Fruit fly (Drosophila melanogaster) whole organism, embryonic: ENCODE data around the gene Sec63.

ENCODE experiments used
- CG10321 ChIP-seq: fragments of 200-800 bp; sonication (Bioruptor generic); IDR thresholded peaks from 2 replicates; pipeline ENCODE4 v1.3.6; 2022; ENCODE audit warnings: missing biosample characterization, missing genetic modification characterization
- CG12155 ChIP-seq: fragments of 200-800 bp; sonication (Bioruptor generic); optimal IDR thresholded peaks from 3 replicates; lab custom pipeline; 2016; ENCODE audit warnings: missing biosample characterization, missing genetic modification characterization
- CG14710 ChIP-seq: fragments of 200-800 bp; sonication (Bioruptor generic); optimal IDR thresholded peaks from 3 replicates; lab custom pipeline; 2019; ENCODE audit warnings: missing biosample characterization, mild to moderate bottlenecking, missing genetic modification characterization, moderate library complexity
- CG14965 ChIP-seq: fragments of 200-800 bp; sonication (Bioruptor generic); optimal IDR thresholded peaks from 2 replicates; lab custom pipeline; 2016; ENCODE audit warnings: missing biosample characterization, missing genetic modification characterization, borderline replicate concordance
- CG15514 ChIP-seq: fragments of 200-800 bp; sonication (Bioruptor generic); optimal IDR thresholded peaks from 3 replicates; lab custom pipeline; 2017; ENCODE audit warnings: missing biosample characterization, missing genetic modification characterization, mild to moderate bottlenecking, moderate library complexity, missing genetic modification reagents
- CG16815 ChIP-seq: fragments of 200-800 bp; sonication (Bioruptor generic); optimal IDR thresholded peaks from 3 replicates; lab custom pipeline; 2017; ENCODE audit warnings: missing biosample characterization, mild to moderate bottlenecking, missing genetic modification characterization
- CG17361 ChIP-seq: fragments of 200-800 bp; sonication (Bioruptor generic); IDR thresholded peaks from 3 replicates; pipeline ENCODE4 v1.3.6; 2022; ENCODE audit warnings: missing biosample characterization, missing genetic modification characterization
- CG18599 ChIP-seq: fragments of 200-800 bp; sonication (Bioruptor generic); optimal IDR thresholded peaks from 3 replicates; lab custom pipeline; 2017; ENCODE audit warnings: missing biosample characterization, missing genetic modification characterization, mild to moderate bottlenecking, moderate library complexity, missing genetic modification reagents
- CG30020 ChIP-seq: fragments of 200-800 bp; optimal IDR thresholded peaks from 2 replicates; lab custom pipeline; 2019; ENCODE audit warnings: missing biosample characterization, mild to moderate bottlenecking, missing genetic modification characterization, moderate library complexity
- CG3065 ChIP-seq: fragments of 200-800 bp; sonication (Bioruptor generic); optimal IDR thresholded peaks from 2 replicates; lab custom pipeline; 2016; ENCODE audit warnings: missing biosample characterization, missing genetic modification characterization
- CG34422 ChIP-seq: fragments of 200-800 bp; sonication (Bioruptor generic); IDR thresholded peaks from 3 replicates; pipeline ENCODE4 v1.3.6; 2022; ENCODE audit warnings: missing biosample characterization, missing genetic modification characterization
- CG3995 ChIP-seq: fragments of 200-800 bp; sonication (Bioruptor generic); optimal IDR thresholded peaks from 3 replicates; lab custom pipeline; 2016; ENCODE audit warnings: missing biosample characterization, missing genetic modification characterization
- CG4360 ChIP-seq: fragments of 200-800 bp; sonication (Bioruptor generic); IDR thresholded peaks from 2 replicates; pipeline ENCODE4 v1.3.6; 2022; ENCODE audit warnings: missing biosample characterization, missing genetic modification characterization
- CG4617 ChIP-seq: fragments of 200-800 bp; sonication (Bioruptor generic); optimal IDR thresholded peaks from 3 replicates; lab custom pipeline; 2016; ENCODE audit warnings: missing biosample characterization, missing genetic modification characterization, borderline replicate concordance
- CG4730 ChIP-seq: fragments of 200-800 bp; sonication (Bioruptor generic); IDR thresholded peaks from 2 replicates; pipeline ENCODE4 v1.3.6; 2022; ENCODE audit warnings: missing biosample characterization, missing genetic modification characterization
- CG4854 ChIP-seq: fragments of 200-800 bp; sonication (Bioruptor generic); optimal IDR thresholded peaks from 2 replicates; lab custom pipeline; 2016; ENCODE audit warnings: missing biosample characterization, missing genetic modification characterization, inconsistent platforms
- CG7556 ChIP-seq: fragments of 200-800 bp; sonication (Bioruptor generic); optimal IDR thresholded peaks from 2 replicates; lab custom pipeline; 2017; ENCODE audit warnings: missing biosample characterization, mild to moderate bottlenecking, missing genetic modification characterization
- CG8089 ChIP-seq: fragments of 200-800 bp; sonication (Bioruptor generic); optimal IDR thresholded peaks from 3 replicates; lab custom pipeline; 2016; ENCODE audit warnings: missing biosample characterization, missing genetic modification characterization
- CG8944 ChIP-seq: fragments of 200-800 bp; sonication (Bioruptor generic); optimal IDR thresholded peaks from 3 replicates; lab custom pipeline; 2016; ENCODE audit warnings: missing biosample characterization, missing genetic modification characterization
- CG9797 ChIP-seq: fragments of 200-800 bp; sonication (Bioruptor generic); optimal IDR thresholded peaks from 3 replicates; lab custom pipeline; 2018; ENCODE audit warnings: missing biosample characterization, mild to moderate bottlenecking, missing genetic modification characterization
- CTCF ChIP-seq: fragments of 200-800 bp; sonication (Bioruptor generic); optimal IDR thresholded peaks from 2 replicates; lab custom pipeline; 2017; ENCODE audit warnings: missing biosample characterization, mild to moderate bottlenecking, missing genetic modification characterization, moderate library complexity
- E2f1 ChIP-seq: fragments of 200-800 bp; sonication (Bioruptor generic); IDR thresholded peaks from 2 replicates; pipeline ENCODE4 v1.3.6; 2022; ENCODE audit warnings: missing biosample characterization, missing genetic modification characterization
- HLHmδ ChIP-seq: fragments of 200-800 bp; sonication (Bioruptor generic); optimal IDR thresholded peaks from 2 replicates; lab custom pipeline; 2018; ENCODE audit warnings: missing biosample characterization, mild to moderate bottlenecking, missing genetic modification characterization, moderate library complexity
- MESR4 ChIP-seq: fragments of 200-800 bp; sonication (Bioruptor generic); optimal IDR thresholded peaks from 2 replicates; lab custom pipeline; 2018; ENCODE audit warnings: missing biosample characterization, mild to moderate bottlenecking, missing genetic modification characterization, moderate library complexity
- Max ChIP-seq: fragments of 200-800 bp; sonication (Bioruptor generic); optimal IDR thresholded peaks from 2 replicates; lab custom pipeline; 2016; ENCODE audit warnings: missing biosample characterization, mild to moderate bottlenecking, missing genetic modification characterization
- Med ChIP-seq: fragments of 200-800 bp; sonication (Bioruptor generic); peaks from one replicate; lab custom pipeline; 2016; ENCODE audit warnings: missing biosample characterization, missing genetic modification characterization, mild to moderate bottlenecking, inconsistent platforms, moderate library complexity
- Meics ChIP-seq: fragments of 200-800 bp; sonication (Bioruptor generic); optimal IDR thresholded peaks from 2 replicates; lab custom pipeline; 2017; ENCODE audit warnings: missing biosample characterization, mild to moderate bottlenecking, missing genetic modification characterization
- Myb ChIP-seq: fragments of 200-800 bp; sonication (Bioruptor generic); optimal IDR thresholded peaks from 2 replicates; lab custom pipeline; 2016; ENCODE audit warnings: missing biosample characterization, missing genetic modification characterization
- NK7.1 ChIP-seq: fragments of 200-800 bp; sonication (Bioruptor generic); optimal IDR thresholded peaks from 3 replicates; lab custom pipeline; 2016; ENCODE audit warnings: missing biosample characterization, missing genetic modification characterization
- Side ChIP-seq: fragments of 200-800 bp; sonication (Bioruptor generic); optimal IDR thresholded peaks from 2 replicates; lab custom pipeline; 2016; ENCODE audit warnings: missing biosample characterization, missing genetic modification characterization
- Stat92E ChIP-seq, 3 experiments: fragments of >200 bp in 2 of 3; fragments of 200-800 bp in 1 of 3; sonication (Bioruptor generic) in 1 of 3; optimal IDR thresholded peaks; 2 replicates each; lab custom pipeline; 2017 to 2019; ENCODE audit warnings: missing biosample characterization in 3 of 3, missing genetic modification characterization in 3 of 3, mild to moderate bottlenecking in 1 of 3, moderate library complexity in 1 of 3
- ap ChIP-seq: fragments of 200-800 bp; sonication (Bioruptor generic); IDR thresholded peaks from 2 replicates; pipeline ENCODE4 v1.3.6; 2022; ENCODE audit warnings: missing biosample characterization, missing genetic modification characterization
- bcd ChIP-seq: fragments of 200-800 bp; sonication (Bioruptor generic); optimal IDR thresholded peaks from 2 replicates; lab custom pipeline; 2017; ENCODE audit warnings: missing biosample characterization, mild to moderate bottlenecking, missing genetic modification characterization
- cad ChIP-seq: fragments of >200 bp; optimal IDR thresholded peaks from 2 replicates; lab custom pipeline; 2017; ENCODE audit warnings: missing biosample characterization, missing genetic modification characterization
- en ChIP-seq: fragments of 200-800 bp; sonication (Bioruptor generic); optimal IDR thresholded peaks from 2 replicates; lab custom pipeline; 2016; ENCODE audit warnings: missing biosample characterization, missing genetic modification characterization
- gfzf ChIP-seq: fragments of 200-800 bp; sonication (Bioruptor generic); optimal IDR thresholded peaks from 2 replicates; lab custom pipeline; 2016; ENCODE audit warnings: missing biosample characterization, mild to moderate bottlenecking, missing genetic modification characterization, moderate library complexity
- kay ChIP-seq: fragments of 200-800 bp; sonication (Bioruptor generic); optimal IDR thresholded peaks from 2 replicates; lab custom pipeline; 2016; ENCODE audit warnings: missing biosample characterization, missing genetic modification characterization
- klu ChIP-seq: fragments of 200-800 bp; sonication (Bioruptor generic); IDR thresholded peaks from 2 replicates; pipeline ENCODE4 v1.3.6; 2022; ENCODE audit warnings: missing biosample characterization, missing genetic modification characterization
- nerfin-1 ChIP-seq: fragments of 200-800 bp; sonication (Bioruptor generic); optimal IDR thresholded peaks from 3 replicates; lab custom pipeline; 2019; ENCODE audit warnings: missing biosample characterization, mild to moderate bottlenecking, missing genetic modification characterization, moderate library complexity
- onecut ChIP-seq: fragments of 200-800 bp; sonication (Bioruptor generic); IDR thresholded peaks from 2 replicates; pipeline ENCODE4 v1.3.6; 2022; ENCODE audit warnings: missing biosample characterization, missing genetic modification characterization
- otp ChIP-seq: fragments of 200-800 bp; sonication (Bioruptor generic); IDR thresholded peaks from 3 replicates; pipeline ENCODE4, ENCODE4 v1.3.6; 2022; ENCODE audit warnings: missing biosample characterization, missing genetic modification characterization
- pfk ChIP-seq: fragments of 200-800 bp; sonication (Bioruptor generic); optimal IDR thresholded peaks from 2 replicates; lab custom pipeline; 2018; ENCODE audit warnings: missing biosample characterization, mild to moderate bottlenecking, missing genetic modification characterization, moderate library complexity
- pho ChIP-seq: fragments of 200-800 bp; sonication (Bioruptor generic); optimal IDR thresholded peaks from 2 replicates; lab custom pipeline; 2016; ENCODE audit warnings: missing biosample characterization, missing genetic modification characterization
- prd ChIP-seq, 3 experiments: fragments of >200 bp in 2 of 3; fragments of 200-800 bp in 1 of 3; sonication (Bioruptor generic) in 1 of 3; optimal IDR thresholded peaks in 2 of 3; IDR thresholded peaks in 1 of 3; 2 replicates in 2 of 3; 3 replicates in 1 of 3; pipeline versions ENCODE4 v1.3.6 to Lab custom; 2017 to 2022; ENCODE audit warnings: missing biosample characterization in 1 of 3, missing genetic modification characterization in 1 of 3
- pzg ChIP-seq: fragments of 200-800 bp; sonication (Bioruptor generic); optimal IDR thresholded peaks from 3 replicates; lab custom pipeline; 2018; ENCODE audit warnings: missing biosample characterization, mild to moderate bottlenecking, missing genetic modification characterization, moderate library complexity
- row ChIP-seq: fragments of 200-800 bp; sonication (Bioruptor generic); IDR thresholded peaks from 3 replicates; pipeline ENCODE4 v1.3.6; 2022; ENCODE audit warnings: missing biosample characterization, missing genetic modification characterization
- sens ChIP-seq: fragments of 200-800 bp; sonication (Bioruptor generic); peaks from one replicate; lab custom pipeline; 2016; ENCODE audit warnings: missing biosample characterization, missing genetic modification characterization
- slbo ChIP-seq: fragments of 200-800 bp; sonication (Bioruptor generic); IDR thresholded peaks from 2 replicates; pipeline ENCODE4 v1.3.6; 2022; ENCODE audit warnings: missing biosample characterization, missing genetic modification characterization
- toy ChIP-seq: fragments of 200-800 bp; sonication (Bioruptor generic); IDR thresholded peaks from 2 replicates; pipeline ENCODE4 v1.3.6; 2022; ENCODE audit warnings: missing biosample characterization, missing genetic modification characterization
- yki ChIP-seq: fragments of >200 bp; optimal IDR thresholded peaks from 3 replicates; lab custom pipeline; 2018

Gene Sec63

dm6 chr3L:7368934-7369333, 8.6 kb downstream of the Sec63 start, which contains the start of gene Sh3beta:
Gene Sh3beta (minus strand): TSS chr3L:7369260.
- TF ChIP-seq Meics (GFP tag; lab: Kevin White, UChicago) (peak; percentile 38), klu (GFP tag; lab: Robert Waterston, UW) (no peak), pzg (peak; percentile 2), MESR4 (GFP tag; lab: Kevin White, UChicago) (peak; percentile 51), cad (GFP tag; lab: Kevin White, UChicago) (peak; percentile 6), CG3065 (GFP tag; lab: Kevin White, UChicago) (peak; percentile 71), CG7556 (no peak), CG4617 (GFP tag; lab: Kevin White, UChicago) (peak; percentile 39), CG34422 (GFP tag; lab: Robert Waterston, UW) (0 out of 3 replicates have a peak, but pooled peaks have one; percentile 21), CG15514 (GFP tag; lab: Kevin White, UChicago) (no peak), CG10321 (GFP tag; lab: Robert Waterston, UW) (peak; percentile 16; the same call in 1 of the 2 replicates), Med (peak; percentile 76)
- TF ChIP-seq, all 482 proteins: peak for 9

dm6 chr3L:7369543-7369942, 9.2 kb downstream of the Sec63 start, which contains the start of gene akirin:
Gene akirin (plus strand): TSS chr3L:7369843.
- TF ChIP-seq CG9797 (GFP tag; lab: Kevin White, UChicago): peak; percentile 38
- TF ChIP-seq Side (GFP tag; lab: Kevin White, UChicago): no peak
- TF ChIP-seq CG14965 (GFP tag; lab: Kevin White, UChicago): no peak
- no peak for TF ChIP-seq Max (GFP tag; lab: Kevin White, UChicago)
- peak; percentile 30 for TF ChIP-seq CG30020
- peak; percentile 16 for TF ChIP-seq CG14710 (tag; lab: Kevin White, UChicago)
- TF ChIP-seq toy: no peak
- no peak for TF ChIP-seq bcd (GFP tag; lab: Kevin White, UChicago)
- TF ChIP-seq pzg: peak; percentile 38
- TF ChIP-seq yki (lab: Kevin White, UChicago): no peak
- no peak for TF ChIP-seq CG8089 (GFP tag; lab: Kevin White, UChicago)
- no peak for TF ChIP-seq kay
- peak; percentile 18 for TF ChIP-seq pfk (GFP tag; lab: Kevin White, UChicago)
- no peak for TF ChIP-seq prd (optimal IDR thresholded peaks at IDR 0.05; lab: Kevin White, UChicago)
- no peak for TF ChIP-seq prd (GFP tag; IDR thresholded peaks at IDR 0.05; lab: Robert Waterston, UW)
- no peak for TF ChIP-seq CG8944 (GFP tag; lab: Kevin White, UChicago)
- no peak for TF ChIP-seq CG7556
- TF ChIP-seq en: no peak
- TF ChIP-seq ap (GFP tag; lab: Robert Waterston, UW): no peak
- peak; percentile 9 for TF ChIP-seq CG3995 (GFP tag; lab: Kevin White, UChicago)
- TF ChIP-seq E2f1 (GFP tag; lab: Robert Waterston, UW): no peak
- peak; percentile 12 for TF ChIP-seq sens
- TF ChIP-seq slbo (GFP tag; lab: Robert Waterston, UW): no peak
- no peak for TF ChIP-seq CG17361 (GFP tag; lab: Robert Waterston, UW)
- TF ChIP-seq otp (GFP tag; lab: Robert Waterston, UW): no peak
- TF ChIP-seq CG4360: no peak
- TF ChIP-seq CG12155: peak; percentile 43
- TF ChIP-seq CG4730 (GFP tag; lab: Robert Waterston, UW): no peak
- TF ChIP-seq HLHmδ (GFP tag; lab: Kevin White, UChicago): no peak
- no peak for TF ChIP-seq CG16815 (GFP tag; lab: Kevin White, UChicago)
- peak; percentile 28 for TF ChIP-seq Myb (GFP tag; lab: Kevin White, UChicago)
- TF ChIP-seq Stat92E (GFP tag; optimal IDR thresholded peaks at IDR 0.05; lab: Kevin White, UChicago): no peak
- TF ChIP-seq row (GFP tag; lab: Robert Waterston, UW): peak; percentile 22; the same call in 1 of the 3 replicates
- TF ChIP-seq CG4854: no peak
- TF ChIP-seq onecut (GFP tag; lab: Robert Waterston, UW): no peak
- TF ChIP-seq CG15514 (GFP tag; lab: Kevin White, UChicago): peak; percentile 4
- no peak for TF ChIP-seq NK7.1
- TF ChIP-seq pho (GFP tag; lab: Kevin White, UChicago): no peak
- TF ChIP-seq CG18599 (GFP tag; lab: Kevin White, UChicago): peak; percentile 14
- TF ChIP-seq gfzf: peak; percentile 70
- no peak for TF ChIP-seq nerfin-1
- TF ChIP-seq CTCF: no peak
